Worm (Caenorhabditis elegans) whole organism, late embryonic: Measurements from ENCODE around the gene nsph-1.1.

ENCODE experiments used
- C08G9.2 ChIP-seq: sonication (generic microtip); optimal IDR thresholded peaks from 2 replicates; lab custom pipeline; 2016; ENCODE audit warnings: mild to moderate bottlenecking, missing genetic modification characterization, moderate library complexity, missing compliant biosample characterization
- K02D7.2 ChIP-seq: sonication (generic microtip); optimal IDR thresholded peaks from 2 replicates; lab custom pipeline; 2017; ENCODE audit warnings: mild to moderate bottlenecking, missing genetic modification characterization, missing compliant biosample characterization
- K09A11.1 ChIP-seq: sonication (generic microtip); optimal IDR thresholded peaks from 2 replicates; lab custom pipeline; 2017; ENCODE audit warnings: antibody characterized with exemption, mild to moderate bottlenecking, missing genetic modification characterization, missing compliant biosample characterization; ENCODE audit not compliant: insufficient read depth
- T23F11.4 ChIP-seq: fragments of 200-800 bp; sonication (Bioruptor generic); optimal IDR thresholded peaks from 2 replicates; lab custom pipeline; 2018; ENCODE audit warnings: mild to moderate bottlenecking, missing genetic modification characterization, missing compliant biosample characterization
- ceh-18 ChIP-seq: sonication (generic microtip); optimal IDR thresholded peaks from 2 replicates; lab custom pipeline; 2016; ENCODE audit warnings: missing genetic modification characterization, missing compliant biosample characterization
- ceh-19 ChIP-seq: fragments of 200-800 bp; sonication (Bioruptor generic); optimal IDR thresholded peaks from 2 replicates; lab custom pipeline; 2018; ENCODE audit warnings: mild to moderate bottlenecking, missing genetic modification characterization, missing compliant biosample characterization
- ceh-24 ChIP-seq: sonication (generic microtip); optimal IDR thresholded peaks from 2 replicates; lab custom pipeline; 2016; ENCODE audit warnings: mild to moderate bottlenecking, missing genetic modification characterization, missing compliant biosample characterization
- ceh-30 ChIP-seq: fragments of 150-350 bp; optimal IDR thresholded peaks from 2 replicates; lab custom pipeline; 2014; ENCODE audit warnings: missing biosample characterization, missing genetic modification characterization
- ceh-48 ChIP-seq: sonication (generic microtip); optimal IDR thresholded peaks from 2 replicates; lab custom pipeline; 2016; ENCODE audit warnings: missing genetic modification characterization, inconsistent platforms, missing compliant biosample characterization
- ceh-6 ChIP-seq: fragments of 200-800 bp; sonication (Bioruptor generic); optimal IDR thresholded peaks from 2 replicates; lab custom pipeline; 2018; ENCODE audit warnings: mild to moderate bottlenecking, missing genetic modification characterization, missing compliant biosample characterization
- dmd-4 ChIP-seq: sonication (generic microtip); optimal IDR thresholded peaks from 2 replicates; lab custom pipeline; 2016; ENCODE audit warnings: borderline replicate concordance, missing genetic modification characterization, missing compliant biosample characterization
- dve-1 ChIP-seq: sonication (generic microtip); optimal IDR thresholded peaks from 2 replicates; lab custom pipeline; 2017; ENCODE audit warnings: antibody characterized with exemption, mild to moderate bottlenecking, missing genetic modification characterization, missing compliant biosample characterization
- elt-2 ChIP-seq: sonication (generic microtip); optimal IDR thresholded peaks from 2 replicates; lab custom pipeline; 2016; ENCODE audit warnings: missing genetic modification reagents, missing genetic modification characterization, missing compliant biosample characterization
- ets-4 ChIP-seq: sonication (generic microtip); optimal IDR thresholded peaks from 2 replicates; lab custom pipeline; 2016; ENCODE audit warnings: missing genetic modification characterization, missing compliant biosample characterization
- eyg-1 ChIP-seq: sonication (generic microtip); optimal IDR thresholded peaks from 2 replicates; lab custom pipeline; 2016; ENCODE audit warnings: missing genotype, missing genetic modification characterization, missing compliant biosample characterization
- fax-1 ChIP-seq: sonication (generic microtip); optimal IDR thresholded peaks from 2 replicates; lab custom pipeline; 2016; ENCODE audit warnings: missing genotype, missing genetic modification characterization, missing compliant biosample characterization
- gmeb-2 ChIP-seq: sonication (generic microtip); optimal IDR thresholded peaks from 2 replicates; lab custom pipeline; 2016; ENCODE audit warnings: missing genetic modification characterization, inconsistent platforms, missing compliant biosample characterization
- hlh-13 ChIP-seq: fragments of 200-800 bp; sonication (Bioruptor generic); optimal IDR thresholded peaks from 2 replicates; lab custom pipeline; 2018; ENCODE audit warnings: mild to moderate bottlenecking, missing genetic modification characterization, missing compliant biosample characterization
- hlh-15 ChIP-seq: sonication (generic microtip); optimal IDR thresholded peaks from 2 replicates; lab custom pipeline; 2016; ENCODE audit warnings: missing genetic modification characterization, missing compliant biosample characterization
- hlh-30 ChIP-seq: sonication (generic microtip); optimal IDR thresholded peaks from 2 replicates; lab custom pipeline; 2017; ENCODE audit warnings: antibody characterized with exemption, missing genetic modification characterization, missing compliant biosample characterization; ENCODE audit not compliant: insufficient read depth
- hlh-6 ChIP-seq: sonication (generic microtip); optimal IDR thresholded peaks from 2 replicates; lab custom pipeline; 2016; ENCODE audit warnings: missing genotype, missing genetic modification characterization, missing compliant biosample characterization
- lim-6 ChIP-seq: sonication (generic microtip); optimal IDR thresholded peaks from 2 replicates; lab custom pipeline; 2016; ENCODE audit warnings: missing genetic modification characterization, missing compliant biosample characterization
- madf-2 ChIP-seq: sonication (generic microtip); optimal IDR thresholded peaks from 2 replicates; lab custom pipeline; 2017; ENCODE audit warnings: missing genetic modification characterization, missing compliant biosample characterization
- mec-3 ChIP-seq: sonication (generic microtip); optimal IDR thresholded peaks from 2 replicates; lab custom pipeline; 2016; ENCODE audit warnings: borderline replicate concordance, missing genetic modification characterization, missing compliant biosample characterization
- nfya-1 ChIP-seq: sonication (generic microtip); optimal IDR thresholded peaks from 2 replicates; lab custom pipeline; 2017; ENCODE audit warnings: missing genetic modification characterization, mild to moderate bottlenecking, missing compliant biosample characterization, antibody characterized with exemption, moderate library complexity
- npax-4 ChIP-seq: sonication (generic microtip); optimal IDR thresholded peaks from 2 replicates; lab custom pipeline; 2016; ENCODE audit warnings: missing genetic modification characterization, missing compliant biosample characterization
- pha-2 ChIP-seq: sonication (generic microtip); optimal IDR thresholded peaks from 2 replicates; lab custom pipeline; 2017; ENCODE audit warnings: mild to moderate bottlenecking, missing genetic modification characterization, missing compliant biosample characterization
- rnt-1 ChIP-seq: sonication (generic microtip); optimal IDR thresholded peaks from 2 replicates; lab custom pipeline; 2016; ENCODE audit warnings: missing genetic modification characterization, missing compliant biosample characterization
- sdc-2 ChIP-seq: sonication (generic microtip); optimal IDR thresholded peaks from 2 replicates; lab custom pipeline; 2016; ENCODE audit warnings: missing genotype, missing genetic modification characterization, missing compliant biosample characterization
- tbx-7 ChIP-seq: sonication (generic microtip); optimal IDR thresholded peaks from 2 replicates; lab custom pipeline; 2016; ENCODE audit warnings: missing genotype, missing genetic modification characterization, missing compliant biosample characterization
- unc-42 ChIP-seq: sonication (generic microtip); optimal IDR thresholded peaks from 2 replicates; lab custom pipeline; 2016; ENCODE audit warnings: missing genotype, missing genetic modification characterization, missing compliant biosample characterization
- unc-55 ChIP-seq: sonication (generic microtip); optimal IDR thresholded peaks from 2 replicates; lab custom pipeline; 2017; ENCODE audit warnings: missing biosample characterization, missing genetic modification reagents, missing genetic modification characterization
- zip-5 ChIP-seq: sonication (generic microtip); optimal IDR thresholded peaks from 2 replicates; lab custom pipeline; 2016; ENCODE audit warnings: missing genetic modification characterization, missing compliant biosample characterization

The nsph-1.1 gene

DNA sequence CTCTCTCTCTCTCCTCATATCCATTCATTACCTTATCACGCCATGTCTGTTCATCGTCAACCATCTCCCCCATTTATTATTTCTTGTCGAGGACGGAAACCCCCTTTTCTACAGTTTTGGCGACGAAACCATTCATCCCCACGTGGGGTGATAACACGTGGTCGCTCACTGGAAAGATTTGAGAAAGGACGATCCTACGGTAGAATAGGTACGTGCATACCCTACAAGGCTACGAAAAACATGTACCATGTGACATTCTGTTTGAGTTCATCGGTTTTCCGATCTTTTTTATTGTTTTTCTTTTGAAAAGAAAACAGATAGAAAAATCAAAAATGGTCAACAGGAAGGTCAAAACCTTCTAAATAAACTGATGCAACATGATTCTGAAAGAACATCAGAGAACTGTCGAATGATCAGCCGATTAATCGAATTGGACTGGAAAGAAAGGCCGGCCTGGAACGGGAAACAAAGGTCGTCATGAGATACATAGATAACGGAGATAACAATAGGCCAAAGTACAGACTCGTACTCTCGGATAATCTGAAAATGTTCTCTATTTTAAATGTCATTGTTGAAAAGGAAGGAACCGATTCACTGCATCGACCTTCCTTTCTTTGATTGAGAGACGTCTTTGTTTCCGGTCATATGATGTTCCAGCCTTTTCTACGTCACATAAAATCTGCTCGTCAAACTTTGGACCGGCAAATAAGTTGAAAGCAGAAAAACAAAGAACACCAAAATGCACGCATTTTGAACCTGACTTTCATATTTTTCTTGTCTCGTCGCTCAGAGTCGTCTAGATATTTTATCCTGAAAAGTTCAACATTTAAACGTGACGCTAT is 24.3 kb upstream of the nsph-1.1 start:
- TF ChIP-seq ceh-48 (tag; lab: Kevin White, UChicago) (no peak), unc-55 (GFP tag; lab: Kevin White, UChicago) (no peak), elt-2 (no peak), unc-42 (tag; lab: Kevin White, UChicago) (no peak), tbx-7 (tag; lab: Kevin White, UChicago) (no peak), hlh-6 (tag; lab: Kevin White, UChicago) (no peak), rnt-1 (tag; lab: Kevin White, UChicago) (no peak), hlh-15 (tag; lab: Kevin White, UChicago) (no peak), C08G9.2 (tag; lab: Kevin White, UChicago) (no peak), ceh-19 (GFP tag; lab: Kevin White, UChicago) (no peak), ets-4 (tag; lab: Kevin White, UChicago) (no peak), lim-6 (tag; lab: Kevin White, UChicago) (no peak), ceh-30 (tag; lab: Kevin White, UChicago) (no peak), mec-3 (tag; lab: Kevin White, UChicago) (no peak), npax-4 (no peak)

DNA sequence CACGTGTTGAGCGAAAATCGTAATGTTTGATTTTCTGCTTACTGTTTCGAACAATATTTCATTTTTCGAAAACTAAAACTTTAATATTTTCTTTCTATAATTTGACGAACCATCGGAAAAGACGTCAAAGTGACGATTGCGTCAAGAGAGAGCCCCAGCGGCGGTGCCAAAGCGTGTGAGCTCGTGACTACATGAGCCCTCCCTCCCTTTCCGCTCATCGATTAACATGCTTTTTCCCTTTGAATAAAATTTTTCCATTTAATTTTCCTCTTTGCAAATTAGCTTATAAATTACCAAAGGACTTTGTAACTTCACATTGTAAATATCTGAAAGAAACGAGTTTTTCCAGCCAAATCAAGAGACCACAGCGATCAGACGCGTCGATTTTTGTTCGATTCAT is 23.6 kb upstream of the nsph-1.1 start:
- no peak for TF ChIP-seq ceh-24 (tag; lab: Kevin White, UChicago)
- no peak for TF ChIP-seq dve-1 (tag; lab: Kevin White, UChicago)
- TF ChIP-seq hlh-30: peak; percentile 25
- TF ChIP-seq ceh-6 (GFP tag; lab: Kevin White, UChicago): no peak
- TF ChIP-seq unc-42 (tag; lab: Kevin White, UChicago): peak; percentile 40
- no peak for TF ChIP-seq hlh-13 (GFP tag; lab: Kevin White, UChicago)
- no peak for TF ChIP-seq hlh-15 (tag; lab: Kevin White, UChicago)
- TF ChIP-seq madf-2 (tag; lab: Kevin White, UChicago): no peak
- peak; percentile 2 for TF ChIP-seq ceh-48 (tag; lab: Kevin White, UChicago)
- TF ChIP-seq gmeb-2 (tag; lab: Kevin White, UChicago): no peak
- no peak for TF ChIP-seq mec-3 (tag; lab: Kevin White, UChicago)
- no peak for TF ChIP-seq nfya-1
- TF ChIP-seq, all 69 proteins: peak for 3

DNA sequence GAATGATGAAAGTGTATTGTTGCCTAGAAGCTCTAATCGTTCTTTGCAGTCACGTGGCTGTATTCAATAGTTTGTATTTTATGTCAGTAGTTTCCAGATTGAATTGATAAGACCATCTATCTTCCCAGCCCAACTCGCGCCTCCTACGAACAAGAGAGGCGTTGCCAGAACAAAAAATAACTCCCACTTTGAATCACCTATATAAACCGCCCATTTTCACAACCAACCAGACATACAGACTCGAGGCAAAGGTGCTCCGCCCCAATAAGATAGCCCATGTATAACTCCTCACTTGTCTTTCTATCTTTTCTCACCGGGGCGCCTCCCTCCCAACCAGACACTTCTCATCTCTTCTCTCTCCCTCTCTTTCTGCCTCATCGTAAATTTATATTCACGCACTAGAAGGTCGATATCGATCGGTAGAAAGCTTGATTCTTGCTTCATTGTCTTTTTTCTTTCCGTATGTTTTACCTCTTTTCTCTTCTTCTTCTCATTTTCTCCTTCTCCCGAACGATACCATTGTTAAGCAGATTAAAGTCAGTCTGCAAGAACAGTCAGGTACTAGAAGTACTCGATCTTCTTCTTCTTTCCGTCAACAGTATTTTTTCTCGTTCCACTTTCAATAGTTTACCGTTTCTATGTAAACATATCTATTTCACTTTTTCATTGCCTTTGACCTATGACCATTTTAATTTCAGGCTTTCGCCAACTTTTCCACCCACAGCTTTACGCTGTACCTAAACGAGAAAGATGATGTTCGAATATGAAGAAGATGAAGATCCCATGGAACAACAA is 23.0 kb upstream of the nsph-1.1 start, which contains the start of gene mak-1:
mak-1 (plus strand) TSS at position 693 of the 795 bp plus-strand sequence.
- TF ChIP-seq zip-5 (tag; lab: Kevin White, UChicago): no peak
- no peak for TF ChIP-seq dmd-4 (tag; lab: Kevin White, UChicago)
- peak; percentile 4 for TF ChIP-seq rnt-1 (tag; lab: Kevin White, UChicago)
- peak; percentile 68 for TF ChIP-seq ceh-18 (tag; lab: Kevin White, UChicago)
- no peak for TF ChIP-seq K09A11.1 (tag; lab: Kevin White, UChicago)
- no peak for TF ChIP-seq dve-1 (tag; lab: Kevin White, UChicago)
- peak; percentile 41 for TF ChIP-seq C08G9.2 (tag; lab: Kevin White, UChicago)
- TF ChIP-seq nfya-1: peak; percentile 32

DNA sequence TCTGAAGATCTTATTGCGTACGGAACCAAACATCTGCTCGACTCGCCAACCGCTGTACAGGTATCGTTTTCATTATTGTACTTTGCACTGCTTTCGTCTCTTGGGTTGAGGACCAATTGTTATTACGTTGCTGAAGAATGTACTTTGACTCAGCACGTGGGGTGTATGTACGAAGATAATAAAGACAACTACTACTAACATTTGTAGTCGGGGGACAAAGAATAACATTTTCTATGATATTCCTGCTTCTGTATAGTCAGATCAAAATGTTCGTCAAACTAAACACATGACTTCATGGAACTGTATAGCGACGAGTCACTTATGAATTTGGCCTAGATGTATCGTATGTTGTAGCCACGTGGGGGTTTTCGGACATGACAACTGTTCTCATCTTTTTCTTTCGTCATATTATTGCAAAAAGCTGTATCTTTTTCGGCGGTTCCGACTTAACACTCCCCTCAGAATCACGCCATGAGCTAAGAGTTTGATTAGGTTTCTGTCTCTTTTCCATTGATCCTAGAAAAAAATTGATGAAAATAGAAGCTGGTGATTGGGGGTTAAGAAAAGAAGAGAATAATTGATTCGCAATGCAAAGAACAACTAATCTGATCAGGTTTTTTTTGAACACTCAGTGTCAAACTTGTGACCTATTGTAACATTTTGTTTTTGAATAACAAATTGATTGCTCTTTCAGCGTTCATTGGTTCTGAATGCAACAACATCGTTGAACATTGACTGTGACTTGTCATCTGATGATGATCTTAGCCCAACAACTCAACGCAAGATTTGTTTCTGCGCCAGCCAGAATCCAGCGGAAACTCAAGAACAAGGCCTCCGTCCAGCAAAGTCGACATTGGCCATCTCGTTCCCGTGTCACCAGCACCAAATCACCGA is 21.8 kb upstream of the nsph-1.1 start:
- TF ChIP-seq pha-2 (tag; lab: Kevin White, UChicago) (no peak), fax-1 (no peak), T23F11.4 (no peak), K02D7.2 (tag; lab: Kevin White, UChicago) (no peak), K09A11.1 (tag; lab: Kevin White, UChicago) (no peak), eyg-1 (tag; lab: Kevin White, UChicago) (no peak), sdc-2 (no peak)
